Fruit fly (Drosophila melanogaster) whole organism, prepupa: ENCODE data around the gene Cul5.

Source experiments
- CG10669 ChIP-seq: fragments of 200-800 bp; sonication (Bioruptor generic); optimal IDR thresholded peaks from 3 replicates; lab custom pipeline; 2018; ENCODE audit warnings: missing biosample characterization, mild to moderate bottlenecking, missing genetic modification characterization, moderate library complexity
- CG11294 ChIP-seq: fragments of 200-800 bp; sonication (Bioruptor generic); IDR thresholded peaks from 2 replicates; pipeline ENCODE4 v1.3.6; 2022; ENCODE audit warnings: missing biosample characterization, missing genetic modification characterization
- CG4318 ChIP-seq: fragments of 200-800 bp; sonication (Bioruptor generic); optimal IDR thresholded peaks from 3 replicates; lab custom pipeline; 2017; ENCODE audit warnings: missing biosample characterization, mild to moderate bottlenecking, missing genetic modification characterization
- CG7368 ChIP-seq: fragments of 200-800 bp; sonication (Bioruptor generic); optimal IDR thresholded peaks from 3 replicates; lab custom pipeline; 2016; ENCODE audit warnings: missing biosample characterization, missing genetic modification characterization
- Ets21C ChIP-seq: fragments of 200-800 bp; sonication (Bioruptor generic); optimal IDR thresholded peaks from 3 replicates; lab custom pipeline; 2016; ENCODE audit warnings: missing biosample characterization, missing genetic modification characterization
- Gug ChIP-seq: fragments of 200-800 bp; sonication (Bioruptor generic); IDR thresholded peaks from 2 replicates; pipeline ENCODE4 v1.3.6; 2022; ENCODE audit warnings: missing biosample characterization, missing genetic modification characterization
- Lpt ChIP-seq: fragments of 200-800 bp; sonication (Bioruptor generic); optimal IDR thresholded peaks from 3 replicates; lab custom pipeline; 2016; ENCODE audit warnings: missing biosample characterization, missing genetic modification characterization
- topi ChIP-seq: fragments of 200-800 bp; sonication (Bioruptor generic); optimal IDR thresholded peaks from 3 replicates; lab custom pipeline; 2016; ENCODE audit warnings: missing biosample characterization, missing genetic modification characterization

DNA sequence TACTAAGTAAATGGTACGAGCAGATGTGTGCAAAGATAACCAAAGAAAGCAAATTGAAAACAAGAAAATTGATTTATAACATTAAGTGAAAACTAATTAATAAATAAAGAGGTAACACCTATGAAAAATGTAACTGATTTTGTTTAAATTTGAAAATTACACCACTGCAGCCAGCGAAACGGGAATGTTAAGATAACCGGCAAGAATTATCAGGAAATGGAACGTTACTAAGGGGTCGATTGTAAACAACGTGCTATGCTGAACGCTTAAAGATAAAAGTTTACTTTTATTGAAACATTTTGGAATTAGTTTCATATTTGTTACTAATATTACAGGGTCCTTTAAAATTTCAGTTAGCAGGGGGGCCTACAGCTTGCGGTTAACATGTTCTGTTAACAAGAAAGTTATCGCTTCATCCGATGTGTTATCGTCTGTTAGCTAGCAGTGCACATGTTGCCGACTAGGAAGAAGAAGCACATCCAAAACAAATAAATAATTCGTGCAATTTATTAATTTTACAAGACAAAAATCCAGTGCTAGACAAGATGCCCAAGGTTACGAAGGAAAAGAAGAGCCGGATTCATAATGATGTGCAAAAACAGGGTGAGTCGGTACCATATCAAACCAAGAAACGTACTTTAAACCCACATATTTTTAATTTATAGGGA lies 13.6 kb downstream of the Cul5 start, which contains the start of gene CG11837:
- TF ChIP-seq CG4318 (GFP tag; lab: Kevin White, UChicago) (no peak), CG7368 (no peak), Gug (no peak), topi (GFP tag; lab: Kevin White, UChicago) (no peak), Lpt (GFP tag; lab: Kevin White, UChicago) (no peak), Ets21C (no peak), CG11294 (no peak), CG10669 (GFP tag; lab: Kevin White, UChicago) (no peak)
